Worm (Caenorhabditis elegans): ENCODE results near the gene Y66D12A.10.

DNA sequence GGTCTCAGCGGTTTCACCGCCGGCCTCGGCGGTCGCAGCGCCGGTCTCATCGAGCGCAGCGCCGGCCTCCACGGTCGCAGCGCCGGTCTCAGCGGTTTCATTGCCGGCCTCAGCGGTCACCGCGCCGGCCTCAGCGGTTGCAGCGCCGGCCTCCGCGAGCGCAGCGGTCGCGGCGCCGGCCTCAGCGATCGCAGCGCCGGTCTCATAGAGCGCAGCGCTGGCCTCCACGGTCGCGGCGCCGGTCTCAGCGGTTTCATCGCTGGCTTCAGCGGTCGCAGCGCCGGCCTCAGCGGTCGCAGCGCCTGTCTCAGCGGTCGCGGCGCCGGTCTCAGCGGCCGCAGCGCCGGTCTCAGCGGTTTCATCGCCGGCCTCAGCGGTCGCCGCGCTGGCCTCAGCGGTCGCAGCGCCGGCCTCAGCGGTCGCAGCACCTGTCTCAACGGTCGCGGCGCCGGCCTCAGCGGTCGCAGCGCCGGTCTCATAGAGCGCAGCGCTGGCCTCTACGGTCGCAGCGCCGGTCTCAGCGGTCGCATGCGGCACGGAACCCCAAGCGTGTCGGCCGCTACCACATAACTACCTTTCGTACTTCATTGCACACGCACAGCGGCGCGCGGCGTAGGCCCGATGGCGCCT lies 46.1 kb downstream of the Y66D12A.10 start:
- TF ChIP-seq nhr-25 (tag; optimal IDR thresholded peaks at IDR 0.05) (no peak), aly-2 (tag; optimal IDR thresholded peaks at IDR 0.05) (no peak), nhr-77 (tag; optimal IDR thresholded peaks at IDR 0.05) (no peak), nhr-11 (tag; optimal IDR thresholded peaks at IDR 0.05) (no peak), nfya-1 (tag; optimal IDR thresholded peaks at IDR 0.05; ENCODE audit: insufficient read depth) (no peak), pha-4 (tag; optimal IDR thresholded peaks at IDR 0.05) (no peak), fkh-10 (GFP tag; optimal IDR thresholded peaks at IDR 0.05) (no peak), unc-62 (GFP tag; optimal IDR thresholded peaks at IDR 0.05) (no peak), nhr-237 (tag; optimal IDR thresholded peaks at IDR 0.05) (no peak)
